Fruit fly (Drosophila melanogaster): Measurements from ENCODE around the gene CG15578.

CG15578 gene

DNA sequence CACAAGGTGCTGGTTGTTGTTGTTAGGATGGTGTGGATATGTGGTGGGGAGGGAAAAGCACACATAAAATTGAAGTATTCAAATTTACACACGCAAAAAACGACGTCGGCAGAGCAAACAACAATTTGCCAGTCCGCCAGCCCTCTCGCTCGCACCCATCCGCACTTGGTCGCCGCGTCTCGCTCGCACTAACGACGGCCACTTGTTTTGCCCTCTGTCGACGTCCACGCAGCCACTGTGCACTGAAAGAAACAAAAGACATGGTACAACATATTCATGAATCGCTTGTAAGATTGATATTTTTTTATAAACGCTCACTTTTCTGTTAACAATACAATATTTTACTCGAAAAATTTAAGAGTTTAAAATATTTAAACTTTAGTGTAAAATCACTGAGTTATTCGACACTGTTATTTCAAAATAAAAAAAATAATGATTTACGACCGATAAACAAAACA is 46.2 kb upstream of the CG15578 start (continued):
- no peak for TF ChIP-seq trh (GFP tag; optimal IDR thresholded peaks at IDR 0.05)
- no peak for TF ChIP-seq crol (GFP tag; IDR thresholded peaks at IDR 0.05)
- TF ChIP-seq CG6765 (GFP tag; optimal IDR thresholded peaks at IDR 0.05), result peak; percentile 50
- no peak for TF ChIP-seq BEAF-32 (GFP tag; optimal IDR thresholded peaks at IDR 0.05)
- no peak for TF ChIP-seq ac (GFP tag; optimal IDR thresholded peaks at IDR 0.05)
- TF ChIP-seq CG15011 (GFP tag; optimal IDR thresholded peaks at IDR 0.05), result peak; percentile 12
- peak; percentile 75 for TF ChIP-seq CG7839 (tag; optimal IDR thresholded peaks at IDR 0.05)
- peak; percentile 63 for TF ChIP-seq lmd (GFP tag; IDR thresholded peaks at IDR 0.05)
- TF ChIP-seq fd64A (GFP tag; optimal IDR thresholded peaks at IDR 0.05), result no peak
- TF ChIP-seq CG10565 (GFP tag; optimal IDR thresholded peaks at IDR 0.05), result no peak
- TF ChIP-seq row (GFP tag; IDR thresholded peaks at IDR 0.05), result peak; percentile 67
- no peak for TF ChIP-seq Optix (GFP tag; IDR thresholded peaks at IDR 0.05)
- TF ChIP-seq CG3407 (GFP tag; optimal IDR thresholded peaks at IDR 0.05), result peak; percentile 2
- peak; percentile 80 for TF ChIP-seq CG30403 (GFP tag; optimal IDR thresholded peaks at IDR 0.05)
- TF ChIP-seq fu2 (GFP tag; optimal IDR thresholded peaks at IDR 0.05), result peak; percentile 58
- peak; percentile 65 for TF ChIP-seq CG9932 (GFP tag; IDR thresholded peaks at IDR 0.05)
- no peak for TF ChIP-seq gfzf (GFP tag; optimal IDR thresholded peaks at IDR 0.05)
- TF ChIP-seq HHEX (GFP tag; optimal IDR thresholded peaks at IDR 0.05), result peak; percentile 45
- no peak for TF ChIP-seq Side (GFP tag; optimal IDR thresholded peaks at IDR 0.05)
- peak; percentile 37 for TF ChIP-seq bab2 (GFP tag; optimal IDR thresholded peaks at IDR 0.05)
- TF ChIP-seq CG8478 (optimal IDR thresholded peaks at IDR 0.05), result no peak
- TF ChIP-seq gt (GFP tag; IDR thresholded peaks at IDR 0.05), result no peak
- no peak for TF ChIP-seq MESR4 (GFP tag; optimal IDR thresholded peaks at IDR 0.05)
- TF ChIP-seq ERR (GFP tag; optimal IDR thresholded peaks at IDR 0.05), result no peak
- TF ChIP-seq rib (GFP tag; IDR thresholded peaks at IDR 0.05), result no peak; the same call in none of the 2 replicates
- peak; percentile 28 for TF ChIP-seq CG17829 (tag; optimal IDR thresholded peaks at IDR 0.05)
- TF ChIP-seq fd96Cb (tag; optimal IDR thresholded peaks at IDR 0.05), result peak; percentile 49
- no peak for TF ChIP-seq Bgb (GFP tag; IDR thresholded peaks at IDR 0.05; ENCODE audit: partially characterized antibody)
- peak; percentile 79 for TF ChIP-seq lab (GFP tag; optimal IDR thresholded peaks at IDR 0.05)
- TF ChIP-seq Poxn (GFP tag; IDR thresholded peaks at IDR 0.05), result no peak
- TF ChIP-seq twi (tag; optimal IDR thresholded peaks at IDR 0.05), result no peak
- 0 out of 3 replicates have a peak, but pooled peaks have one; percentile 20 for TF ChIP-seq sr (GFP tag; IDR thresholded peaks at IDR 0.05)
- TF ChIP-seq CG6254 (GFP tag; optimal IDR thresholded peaks at IDR 0.05), result no peak
- no peak for TF ChIP-seq ap (GFP tag; IDR thresholded peaks at IDR 0.05)
- TF ChIP-seq BtbVII (GFP tag; optimal IDR thresholded peaks at IDR 0.05), result no peak
- peak; percentile 63; the same call in 1 of the 3 replicates for TF ChIP-seq CG34422 (GFP tag; IDR thresholded peaks at IDR 0.05)
- TF ChIP-seq H2.0 (GFP tag; IDR thresholded peaks at IDR 0.05), result no peak; the same call in 1 of the 2 replicates
- TF ChIP-seq CG8359 (GFP tag; optimal IDR thresholded peaks at IDR 0.05; ENCODE audit: borderline replicate concordance), result no peak
- TF ChIP-seq hkb (optimal IDR thresholded peaks at IDR 0.05), result no peak
- peak; percentile 43 for TF ChIP-seq hkb (GFP tag; IDR thresholded peaks at IDR 0.05)
- peak; percentile 12 for TF ChIP-seq Dad (GFP tag; optimal IDR thresholded peaks at IDR 0.05)
- no peak for TF ChIP-seq dm (GFP tag; optimal IDR thresholded peaks at IDR 0.05)
- TF ChIP-seq CG13287 (GFP tag; IDR thresholded peaks at IDR 0.05; ENCODE audit: partially characterized antibody), result no peak
- TF ChIP-seq ewg (GFP tag; optimal IDR thresholded peaks at IDR 0.05), result peak; percentile 12
- TF ChIP-seq CG3065 (GFP tag; optimal IDR thresholded peaks at IDR 0.05), result no peak
- TF ChIP-seq zen (tag; optimal IDR thresholded peaks at IDR 0.05), result no peak
- TF ChIP-seq btn (GFP tag; optimal IDR thresholded peaks at IDR 0.05), result no peak
- 0 out of 3 replicates have a peak, but pooled peaks have one; percentile 38 for TF ChIP-seq CG11560 (tag; IDR thresholded peaks at IDR 0.05)
- no peak for TF ChIP-seq tna (GFP tag; IDR thresholded peaks at IDR 0.05; ENCODE audit: partially characterized antibody)
- TF ChIP-seq CG8388 (GFP tag; optimal IDR thresholded peaks at IDR 0.05), result peak; percentile 65
- TF ChIP-seq grau (tag; optimal IDR thresholded peaks at IDR 0.05), result peak; percentile 78

Data from whole organism, embryonic.